Fruit fly (Drosophila melanogaster): ENCODE measurements around the gene CG15771.

CG15771 gene

DNA sequence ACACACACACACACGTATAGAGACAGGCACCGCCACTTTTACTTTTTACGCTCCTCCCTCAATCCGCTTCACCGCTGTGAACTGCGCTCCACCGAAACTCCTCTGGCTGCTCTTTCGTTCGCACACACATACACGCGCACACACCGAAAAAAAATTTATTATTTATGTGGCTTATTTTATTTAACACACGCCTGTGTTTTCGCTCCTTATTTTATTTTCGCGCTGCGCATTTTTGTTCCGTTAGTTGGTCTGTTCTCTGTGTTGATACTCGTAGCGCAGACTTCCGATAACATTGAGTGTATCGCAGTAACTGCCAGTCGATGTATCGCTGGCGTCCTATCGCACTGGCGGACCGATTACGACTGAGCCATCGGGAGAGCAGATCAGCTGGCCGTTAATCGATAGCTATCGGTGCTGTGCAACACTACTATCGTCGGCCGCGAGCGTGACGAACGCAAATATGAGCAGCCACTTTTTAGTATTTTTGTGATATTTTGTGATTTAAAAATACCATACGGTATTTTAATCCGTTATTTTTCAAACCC, 17.6 kb upstream of the CG15771 start, which contains the start of gene Snx27 (continued):
- TF ChIP-seq Abd-B (GFP tag; optimal IDR thresholded peaks at IDR 0.05) = no peak
- peak; percentile 10 for TF ChIP-seq Atf-2 (GFP tag; optimal IDR thresholded peaks at IDR 0.05)
- TF ChIP-seq Side (GFP tag; optimal IDR thresholded peaks at IDR 0.05) = peak; percentile 30
- no peak for TF ChIP-seq CG8281 (tag; optimal IDR thresholded peaks at IDR 0.05)
- TF ChIP-seq CG43689 (GFP tag; IDR thresholded peaks at IDR 0.05) = no peak
- no peak for TF ChIP-seq CG8089 (GFP tag; optimal IDR thresholded peaks at IDR 0.05)
- TF ChIP-seq pb (GFP tag; optimal IDR thresholded peaks at IDR 0.05) = peak; percentile 33
- peak; percentile 100 for TF ChIP-seq CG16813 (GFP tag; IDR thresholded peaks at IDR 0.05; ENCODE audit: partially characterized antibody)
- TF ChIP-seq CG42726 (GFP tag; IDR thresholded peaks at IDR 0.05; ENCODE audit: partially characterized antibody) = peak; percentile 100
- no peak for TF ChIP-seq CG10274 (GFP tag; optimal IDR thresholded peaks at IDR 0.05)
- TF ChIP-seq CG11456 (GFP tag; IDR thresholded peaks at IDR 0.05) = peak; percentile 66; the same call in 2 of the 3 replicates
- TF ChIP-seq cg (GFP tag; optimal IDR thresholded peaks at IDR 0.05) = peak; percentile 70
- TF ChIP-seq Med (GFP tag) = peak; percentile 95
- TF ChIP-seq CG32772 (GFP tag; IDR thresholded peaks at IDR 0.05) = 0 out of 2 replicates have a peak, but pooled peaks have one; percentile 17
- peak; percentile 53 for TF ChIP-seq CG30403 (GFP tag; optimal IDR thresholded peaks at IDR 0.05)
- peak; percentile 11 for TF ChIP-seq CG2678 (tag; optimal IDR thresholded peaks at IDR 0.05)
- peak; percentile 11 for TF ChIP-seq unpg (GFP tag; optimal IDR thresholded peaks at IDR 0.05)
- TF ChIP-seq CG12744 (GFP tag; optimal IDR thresholded peaks at IDR 0.05) = peak; percentile 9
- TF ChIP-seq CG8359 (GFP tag; optimal IDR thresholded peaks at IDR 0.05; ENCODE audit: borderline replicate concordance) = no peak
- peak; percentile 99 for TF ChIP-seq chinmo (GFP tag; IDR thresholded peaks at IDR 0.05; ENCODE audit: partially characterized antibody)
- peak; percentile 81 for TF ChIP-seq HmgD (GFP tag; optimal IDR thresholded peaks at IDR 0.05)
- TF ChIP-seq CG11085 (GFP tag; IDR thresholded peaks at IDR 0.05) = peak; percentile 54; the same call in 1 of the 2 replicates
- TF ChIP-seq zen2 (GFP tag; IDR thresholded peaks at IDR 0.05; ENCODE audit: partially characterized antibody) = peak; percentile 99
- peak; percentile 99 for TF ChIP-seq hbn (GFP tag; IDR thresholded peaks at IDR 0.05; ENCODE audit: partially characterized antibody)
- no peak for TF ChIP-seq bigmax (GFP tag; optimal IDR thresholded peaks at IDR 0.05)
- TF ChIP-seq caup (GFP tag; optimal IDR thresholded peaks at IDR 0.05; ENCODE audit: severe bottlenecking) = peak; percentile 42
- TF ChIP-seq sd (tag; optimal IDR thresholded peaks at IDR 0.05) = peak; percentile 18
- peak; percentile 20 for TF ChIP-seq Dip3 (GFP tag; optimal IDR thresholded peaks at IDR 0.05)
- 0 out of 3 replicates have a peak, but pooled peaks have one; percentile 15 for TF ChIP-seq CG17361 (GFP tag; IDR thresholded peaks at IDR 0.05)
- no peak for TF ChIP-seq CG7372 (GFP tag; IDR thresholded peaks at IDR 0.05)
- TF ChIP-seq Stat92E (GFP tag; optimal IDR thresholded peaks at IDR 0.05) = peak in 1 of 3 experiments; percentile 65
- TF ChIP-seq fd102C (GFP tag; optimal IDR thresholded peaks at IDR 0.05) = no peak
- TF ChIP-seq gfzf (GFP tag; optimal IDR thresholded peaks at IDR 0.05) = peak; percentile 90
- TF ChIP-seq CG31224 (GFP tag; IDR thresholded peaks at IDR 0.05) = 0 out of 2 replicates have a peak, but pooled peaks have one; percentile 19
- 0 out of 2 replicates have a peak, but pooled peaks have one; percentile 8 for TF ChIP-seq Atf6 (GFP tag; IDR thresholded peaks at IDR 0.05)
- no peak for TF ChIP-seq CG10462 (GFP tag; optimal IDR thresholded peaks at IDR 0.05)
- TF ChIP-seq CG9609 (GFP tag; optimal IDR thresholded peaks at IDR 0.05) = peak; percentile 51
- TF ChIP-seq pho (GFP tag; optimal IDR thresholded peaks at IDR 0.05) = peak; percentile 73
- TF ChIP-seq CG10209 (GFP tag; optimal IDR thresholded peaks at IDR 0.05) = peak; percentile 7
- no peak for TF ChIP-seq exex (tag; optimal IDR thresholded peaks at IDR 0.05)
- TF ChIP-seq CG10959 (GFP tag; IDR thresholded peaks at IDR 0.05) = no peak
- peak; percentile 94 for TF ChIP-seq CG1603 (tag; optimal IDR thresholded peaks at IDR 0.05)
- TF ChIP-seq gro (GFP tag; optimal IDR thresholded peaks at IDR 0.05) = peak; percentile 83
- peak; percentile 100 for TF ChIP-seq bbx (GFP tag; IDR thresholded peaks at IDR 0.05; ENCODE audit: partially characterized antibody)
- peak; percentile 81 for TF ChIP-seq trem (tag; optimal IDR thresholded peaks at IDR 0.05)
- TF ChIP-seq amos (GFP tag; IDR thresholded peaks at IDR 0.05; ENCODE audit: partially characterized antibody) = peak; percentile 100
- TF ChIP-seq crp (GFP tag; optimal IDR thresholded peaks at IDR 0.05) = peak; percentile 93 to 98
- TF ChIP-seq lmd (GFP tag; IDR thresholded peaks at IDR 0.05) = peak; percentile 35; the same call in 1 of the 2 replicates

All from whole organism, embryonic.